Worm (Caenorhabditis elegans) whole organism, early embryonic: ENCODE results near the gene lgc-15.

Experiments
- B0310.2 ChIP-seq: sonication (generic microtip); optimal IDR thresholded peaks from 2 replicates; lab custom pipeline; 2016; ENCODE audit warnings: mild to moderate bottlenecking, missing genetic modification characterization, missing compliant biosample characterization
- F13C5.2 ChIP-seq: sonication (generic microtip); optimal IDR thresholded peaks from 2 replicates; lab custom pipeline; 2017; ENCODE audit warnings: mild to moderate bottlenecking, missing genetic modification characterization, inconsistent platforms, missing compliant biosample characterization
- aly-1 ChIP-seq: sonication (generic microtip); optimal IDR thresholded peaks from 2 replicates; lab custom pipeline; 2016; ENCODE audit warnings: missing genetic modification characterization, missing compliant biosample characterization
- ama-1 ChIP-seq: fragments of 150-350 bp; optimal IDR thresholded peaks from 2 replicates; lab custom pipeline; 2014
- ceh-13 ChIP-seq: fragments of 200-800 bp; sonication (Bioruptor generic); optimal IDR thresholded peaks from 2 replicates; lab custom pipeline; 2018; ENCODE audit warnings: mild to moderate bottlenecking, missing genetic modification characterization, missing compliant biosample characterization
- ceh-36 ChIP-seq: sonication (generic microtip); optimal IDR thresholded peaks from 2 replicates; lab custom pipeline; 2016; ENCODE audit warnings: missing genetic modification characterization, inconsistent platforms, missing compliant biosample characterization
- ets-7 ChIP-seq: sonication (generic microtip); optimal IDR thresholded peaks from 2 replicates; lab custom pipeline; 2016; ENCODE audit warnings: missing genotype, missing genetic modification characterization, missing compliant biosample characterization
- flt-1 ChIP-seq: fragments of 200-800 bp; sonication (Bioruptor generic); IDR thresholded peaks from 2 replicates; pipeline ENCODE4 v1.3.6; 2022; ENCODE audit warnings: missing genetic modification characterization, missing compliant biosample characterization
- hmbx-1 ChIP-seq: sonication (generic microtip); optimal IDR thresholded peaks from 2 replicates; lab custom pipeline; 2016; ENCODE audit warnings: mild to moderate bottlenecking, missing genetic modification characterization, missing compliant biosample characterization
- hmg-4 ChIP-seq: fragments of 200-800 bp; sonication (Bioruptor generic); optimal IDR thresholded peaks from 2 replicates; lab custom pipeline; 2018; ENCODE audit warnings: mild to moderate bottlenecking, missing genetic modification characterization, missing compliant biosample characterization
- hnd-1 ChIP-seq: sonication (generic microtip); optimal IDR thresholded peaks from 2 replicates; lab custom pipeline; 2016; ENCODE audit warnings: missing genetic modification characterization, missing compliant biosample characterization
- pes-1 ChIP-seq: fragments of 200-800 bp; sonication (Bioruptor generic); IDR thresholded peaks from 2 replicates; pipeline ENCODE4 v1.3.6; 2022; ENCODE audit warnings: missing genetic modification reagents, missing genetic modification characterization, missing compliant biosample characterization
- scrt-1 ChIP-seq: fragments of 200-800 bp; sonication (Bioruptor generic); IDR thresholded peaks from 2 replicates; pipeline ENCODE4 v1.3.6; 2022; ENCODE audit warnings: missing genetic modification characterization, missing compliant biosample characterization
- sea-1 ChIP-seq: fragments of 200-800 bp; sonication (Bioruptor generic); conservative IDR thresholded peaks from 2 replicates; pipeline ENCODE4 v1.3.6; 2022; ENCODE audit warnings: missing genetic modification characterization, missing compliant biosample characterization
- tbx-11 ChIP-seq: fragments of 200-800 bp; sonication (Bioruptor generic); IDR thresholded peaks from 2 replicates; pipeline ENCODE4 v1.3.6; 2022; ENCODE audit warnings: missing genetic modification characterization, missing compliant biosample characterization
- tbx-37 ChIP-seq: fragments of 200-800 bp; sonication (Bioruptor generic); conservative IDR thresholded peaks from 2 replicates; pipeline ENCODE4 v1.3.6; 2022; ENCODE audit warnings: missing genetic modification reagents, missing genetic modification characterization, missing compliant biosample characterization
- tra-4 ChIP-seq: sonication (generic microtip); optimal IDR thresholded peaks from 2 replicates; lab custom pipeline; 2017; ENCODE audit warnings: missing genetic modification characterization, missing compliant biosample characterization

Gene lgc-15

DNA sequence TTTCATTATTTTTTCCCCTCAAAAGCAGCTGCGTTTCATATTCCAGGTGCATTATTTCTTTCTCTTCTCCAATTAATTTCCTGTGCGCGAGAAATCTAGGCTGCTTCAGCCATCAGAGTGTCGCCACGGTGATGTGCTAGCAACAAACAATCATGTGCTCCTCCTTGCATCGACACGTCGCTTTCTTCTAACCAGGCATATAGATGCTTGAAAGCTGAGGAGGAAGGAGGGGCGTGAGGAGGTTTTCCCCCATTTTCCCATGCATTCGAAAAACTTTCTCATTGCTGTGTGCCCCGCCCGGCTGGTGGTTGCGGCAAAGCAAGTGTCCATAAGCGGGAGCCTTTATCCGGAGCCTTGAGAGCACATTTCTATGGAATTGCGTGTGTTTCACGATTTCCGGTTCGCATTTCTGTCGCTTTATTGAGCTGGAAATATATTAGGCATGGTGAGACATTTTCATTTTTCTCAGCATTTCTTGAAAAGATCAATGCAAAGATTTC is 35.6 kb downstream of the lgc-15 start, which contains the start of gene znf-474:
znf-474 (plus strand) TSS at position 287 of the 500 bp plus-strand sequence.
- TF ChIP-seq ama-1 (lab: Kevin White, UChicago) (no peak), scrt-1 (0 out of 2 replicates have a peak, but pooled peaks have one; percentile 51), hnd-1 (tag; lab: Kevin White, UChicago) (no peak), F13C5.2 (tag; lab: Kevin White, UChicago) (no peak)

DNA sequence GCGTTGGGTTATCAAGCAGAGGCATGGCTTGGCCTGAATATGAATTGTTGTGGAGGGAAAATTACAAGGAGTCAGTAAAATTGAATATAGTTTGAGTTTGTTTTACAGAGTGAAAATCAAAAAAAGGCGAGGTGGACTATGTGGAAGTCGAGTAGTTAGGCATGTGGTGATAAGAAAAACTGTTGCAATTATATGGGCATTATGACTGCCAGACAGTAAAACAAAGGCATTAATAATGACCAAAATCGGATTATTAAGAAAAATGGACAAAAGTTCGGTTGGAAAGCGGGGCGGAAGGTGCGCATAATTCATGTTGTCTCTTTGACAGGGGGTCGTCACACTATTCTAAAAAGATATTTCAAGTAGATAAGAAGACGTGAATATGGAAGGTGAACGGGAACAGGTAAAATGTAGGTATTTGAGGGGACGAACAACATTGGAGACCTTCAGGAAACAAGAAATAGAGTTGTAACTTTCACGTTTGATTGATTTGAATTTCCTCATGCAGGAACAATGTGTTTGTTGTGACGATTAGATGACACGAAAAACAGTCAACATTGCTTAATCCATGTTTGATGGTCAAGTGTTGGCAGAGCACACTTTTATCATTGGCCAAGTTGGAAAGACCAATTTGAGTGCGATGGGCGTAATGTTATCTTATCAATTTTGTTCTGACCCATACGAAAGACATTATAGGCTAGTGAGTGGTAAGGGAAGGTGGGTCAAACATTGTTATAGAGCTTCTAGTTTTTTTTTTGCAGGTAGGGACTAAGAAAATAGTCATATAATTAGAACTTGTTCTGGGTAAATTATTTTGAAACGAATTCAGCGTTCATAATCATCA is 40.2 kb downstream of the lgc-15 start, which contains the start of gene mfsd-11:
mfsd-11 (minus strand) TSS at position 51 of the 844 bp plus-strand sequence.
- TF ChIP-seq tbx-11, result no peak
- no peak for TF ChIP-seq hmg-4
- TF ChIP-seq ceh-36, result no peak
- TF ChIP-seq ets-7 (tag; lab: Kevin White, UChicago), result no peak
- no peak for TF ChIP-seq tbx-37 (GFP tag; lab: Robert Waterston, UW)
- TF ChIP-seq hnd-1 (tag; lab: Kevin White, UChicago), result no peak
- TF ChIP-seq aly-1 (tag; lab: Kevin White, UChicago), result no peak
- no peak for TF ChIP-seq ceh-13
- no peak for TF ChIP-seq B0310.2 (tag; lab: Kevin White, UChicago)
- no peak for TF ChIP-seq flt-1 (GFP tag; lab: Robert Waterston, UW)
- TF ChIP-seq pes-1 (GFP tag; lab: Robert Waterston, UW), result no peak
- TF ChIP-seq scrt-1, result no peak
- no peak for TF ChIP-seq hmbx-1 (tag; lab: Kevin White, UChicago)
- TF ChIP-seq ama-1 (lab: Kevin White, UChicago), result no peak

DNA sequence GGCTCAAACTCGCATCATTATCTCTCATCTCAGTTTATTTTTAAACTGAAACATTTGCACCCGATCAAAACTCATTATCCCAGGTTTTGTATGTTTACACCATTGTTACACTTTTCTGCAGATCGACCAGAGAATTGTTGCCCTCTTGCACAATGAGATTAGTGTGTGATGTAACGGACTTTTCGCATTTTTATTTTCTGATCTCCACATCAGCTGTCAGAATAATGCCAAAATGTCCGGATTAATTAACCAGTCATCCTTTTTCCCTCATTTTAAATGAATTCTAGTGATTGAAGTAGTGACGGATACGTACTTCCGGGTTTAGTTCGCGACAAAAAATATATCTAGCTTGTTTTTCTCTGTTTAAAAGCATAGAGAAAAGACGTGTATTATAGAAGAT is 44.5 kb downstream of the lgc-15 start:
- TF ChIP-seq scrt-1 (no peak), ceh-36 (peak; percentile 18)

DNA sequence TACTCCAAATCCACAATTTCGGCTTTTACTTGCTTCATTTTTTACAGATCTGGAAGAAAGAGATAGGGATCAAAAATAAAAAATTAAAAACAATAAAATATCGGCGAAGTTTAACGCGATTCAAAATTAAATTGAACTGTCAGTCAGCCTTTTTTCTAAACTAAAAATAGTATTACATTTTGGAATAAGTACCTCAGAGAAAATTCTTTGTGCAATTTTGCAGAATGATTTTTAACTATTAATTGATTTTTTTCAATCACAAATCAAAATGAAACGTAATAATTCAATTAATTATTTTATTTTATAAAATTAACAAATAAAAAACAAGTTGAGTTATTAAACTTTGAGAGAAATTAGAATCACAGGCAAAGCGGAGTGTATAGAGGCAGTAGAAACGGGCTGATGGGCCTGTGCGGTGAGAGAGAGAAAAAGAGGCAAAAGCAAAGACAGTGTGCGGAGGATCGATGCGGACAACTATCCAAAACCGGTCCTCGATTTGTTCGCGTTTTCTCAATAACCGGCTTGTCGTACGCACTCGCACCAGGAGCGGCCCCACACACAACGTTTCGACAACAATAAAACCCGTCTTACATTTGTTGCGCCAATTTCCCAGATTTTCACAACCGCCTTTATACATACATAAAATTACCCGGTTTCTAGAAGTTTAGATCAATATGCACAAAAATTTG is 46.0 kb downstream of the lgc-15 start, which contains the start of gene F57G12.2:
F57G12.2 (minus strand) TSS at position 51 of the 689 bp plus-strand sequence.
- TF ChIP-seq sea-1 (GFP tag; lab: Robert Waterston, UW) (no peak), tra-4 (tag; lab: Kevin White, UChicago) (no peak), hnd-1 (tag; lab: Kevin White, UChicago) (no peak), ceh-36 (no peak), aly-1 (tag; lab: Kevin White, UChicago) (no peak)

DNA sequence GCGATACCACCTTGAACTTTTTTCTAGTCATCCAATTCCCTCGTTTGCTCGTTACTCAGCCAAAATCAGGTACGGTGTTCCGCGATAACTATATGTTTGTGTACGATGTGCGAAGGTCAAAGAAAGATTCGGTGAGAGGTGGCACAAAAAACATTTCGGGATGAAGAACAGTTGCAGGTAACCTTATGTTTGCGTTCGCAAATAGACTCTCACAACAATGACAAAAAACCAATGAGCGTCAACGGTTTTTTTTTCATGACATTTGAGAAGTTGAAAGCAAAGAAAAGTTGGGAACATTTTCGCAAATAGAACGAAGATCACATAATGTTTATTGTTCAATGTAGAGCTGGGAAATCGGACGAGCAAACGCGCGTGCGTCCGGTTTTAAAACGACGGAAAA is 48.5 kb downstream of the lgc-15 start:
- TF ChIP-seq ceh-36 (no peak), ets-7 (tag; lab: Kevin White, UChicago) (no peak), hmg-4 (no peak), B0310.2 (tag; lab: Kevin White, UChicago) (no peak), sea-1 (GFP tag; lab: Robert Waterston, UW) (no peak), F13C5.2 (tag; lab: Kevin White, UChicago) (no peak), tbx-11 (no peak), hnd-1 (tag; lab: Kevin White, UChicago) (no peak), hmbx-1 (tag; lab: Kevin White, UChicago) (no peak), ceh-13 (no peak), tra-4 (tag; lab: Kevin White, UChicago) (no peak), tbx-37 (GFP tag; lab: Robert Waterston, UW) (no peak), ama-1 (lab: Kevin White, UChicago) (no peak), aly-1 (tag; lab: Kevin White, UChicago) (no peak), pes-1 (GFP tag; lab: Robert Waterston, UW) (no peak), flt-1 (GFP tag; lab: Robert Waterston, UW) (no peak), scrt-1 (no peak)

DNA sequence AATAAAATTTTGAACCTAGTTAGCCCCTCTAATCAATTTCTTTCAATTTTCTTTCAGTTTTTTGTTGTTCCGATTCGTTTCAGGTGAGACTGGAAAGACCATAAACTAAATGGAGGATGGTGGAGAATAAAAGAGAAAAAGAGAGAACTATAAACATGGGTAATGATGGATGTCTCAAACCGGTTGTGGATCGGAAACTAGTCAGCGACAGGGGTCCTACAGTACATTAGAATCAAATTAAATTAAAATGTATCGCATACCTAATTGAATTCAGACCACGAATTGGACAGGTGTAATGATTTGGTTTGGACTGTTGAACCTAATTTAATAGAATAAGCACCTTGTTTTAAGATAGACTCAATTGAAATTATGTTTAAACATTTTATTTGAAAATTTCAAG is 49.9 kb downstream of the lgc-15 start:
- no peak for TF ChIP-seq aly-1 (tag; lab: Kevin White, UChicago)

DNA sequence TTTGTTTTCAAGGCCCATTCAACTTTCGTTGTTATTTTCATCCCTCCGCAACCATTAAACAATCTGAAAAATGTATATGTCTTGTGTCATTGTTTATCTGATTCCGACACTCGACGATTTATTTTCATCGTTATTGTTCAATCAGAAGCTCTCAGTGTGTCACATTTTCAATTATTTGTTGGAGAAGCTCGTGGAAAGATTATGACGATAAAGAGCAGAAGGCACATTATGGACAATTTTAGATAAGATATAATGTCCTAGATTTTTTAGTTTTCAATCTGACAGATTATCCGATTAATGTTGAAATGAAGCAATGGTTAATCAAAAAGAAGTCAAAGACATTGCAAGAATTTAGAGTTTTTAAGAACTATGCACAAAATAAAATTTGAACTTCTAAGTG is 50.8 kb downstream of the lgc-15 start:
- TF ChIP-seq hnd-1 (tag; lab: Kevin White, UChicago) (no peak), tbx-37 (GFP tag; lab: Robert Waterston, UW) (no peak), pes-1 (GFP tag; lab: Robert Waterston, UW) (no peak), aly-1 (tag; lab: Kevin White, UChicago) (no peak), flt-1 (GFP tag; lab: Robert Waterston, UW) (no peak)
